Worm (Caenorhabditis elegans): ENCODE results near the gene oac-6.

The oac-6 gene

DNA sequence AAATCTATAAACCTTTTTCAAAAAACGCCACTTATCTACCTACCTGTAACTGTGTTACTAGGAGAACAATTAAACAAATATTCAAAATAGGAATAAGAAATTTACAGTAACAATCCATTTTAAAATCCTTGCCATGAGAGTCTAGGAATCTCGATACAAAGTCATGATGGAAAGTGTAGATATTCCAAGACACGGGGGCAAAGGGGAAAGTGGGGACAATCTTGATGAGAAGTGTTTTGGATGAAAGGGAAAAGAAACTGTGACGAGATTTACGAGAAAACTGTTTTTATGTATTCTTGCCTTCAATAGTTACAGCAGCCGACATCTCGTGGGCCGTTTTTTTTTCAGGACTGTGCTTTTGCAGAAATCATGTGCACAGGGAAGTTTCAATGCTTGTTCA lies 20.4 kb upstream of the oac-6 start, which contains the start of gene F28G4.2:
TSS of gene F28G4.2 (minus strand) at position 175 of the 400 bp plus-strand sequence.
- no peak for TF ChIP-seq ZK337.2 (GFP tag; IDR thresholded peaks at IDR 0.05)

DNA sequence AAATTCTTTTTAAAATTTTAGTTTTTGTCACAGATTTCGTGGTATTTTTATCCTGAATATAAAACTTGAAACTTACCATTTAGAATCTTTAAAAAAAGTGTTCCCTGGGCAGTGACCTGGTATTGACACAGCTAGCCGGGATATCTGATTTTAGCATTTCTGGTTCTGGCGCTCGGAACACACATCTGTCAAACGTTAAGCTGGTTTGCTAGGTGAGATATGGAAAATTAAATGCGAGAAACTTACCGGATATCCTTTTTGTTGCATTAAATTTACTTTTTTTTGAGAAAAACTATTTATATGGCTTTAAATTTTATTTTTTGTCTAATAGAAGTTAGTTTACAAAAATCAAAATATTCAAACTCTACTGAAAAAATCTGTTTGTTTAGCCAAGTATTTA lies 16.7 kb upstream of the oac-6 start, which contains the start of gene F28G4.4:
TSS of gene F28G4.4 (minus strand) at position 101 of the 400 bp plus-strand sequence.
- TF ChIP-seq unc-62 (GFP tag; optimal IDR thresholded peaks at IDR 0.05 in 1 of 2) (peak in 1 of 2 experiments; percentile 66), unc-62 (tag; optimal IDR thresholded peaks at IDR 0.05) (no peak), ZK546.5 (tag; optimal IDR thresholded peaks at IDR 0.05) (no peak)

DNA sequence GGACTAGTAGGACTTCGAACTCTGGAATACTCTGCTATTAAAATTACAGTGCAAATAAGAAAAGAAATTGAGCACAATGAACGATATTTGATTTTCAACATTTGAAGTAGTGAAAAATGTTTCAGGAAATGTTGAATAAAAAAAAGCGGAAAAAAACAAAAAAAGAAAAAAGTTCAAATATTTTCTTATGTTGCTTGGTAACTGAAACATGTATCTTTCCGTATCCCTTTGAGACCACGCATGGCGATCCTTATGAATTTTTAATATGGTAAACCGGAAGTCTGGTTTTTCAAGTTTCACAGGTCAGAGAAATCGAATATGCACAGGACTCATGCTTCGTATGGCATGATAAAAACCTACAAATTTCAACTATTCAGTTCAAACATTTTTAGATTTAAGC lies 14.9 kb upstream of the oac-6 start, which contains the start of gene F28G4.3:
TSS of gene F28G4.3 (minus strand) at position 101 of the 400 bp plus-strand sequence.
- TF ChIP-seq snpc-1.2 (GFP tag; IDR thresholded peaks at IDR 0.05) (no peak), mxl-3 (GFP tag; optimal IDR thresholded peaks at IDR 0.05) (no peak), spr-3 (GFP tag; optimal IDR thresholded peaks at IDR 0.05) (no peak), mes-2 (tag; optimal IDR thresholded peaks at IDR 0.05; ENCODE audit: poor library complexity, severe bottlenecking) (no peak), nhr-77 (tag; optimal IDR thresholded peaks at IDR 0.05) (no peak), vab-7 (GFP tag; IDR thresholded peaks at IDR 0.05) (no peak), dmd-8 (GFP tag; IDR thresholded peaks at IDR 0.05) (no peak), lin-38 (GFP tag; IDR thresholded peaks at IDR 0.05) (no peak), ces-1 (GFP tag; optimal IDR thresholded peaks at IDR 0.05) (no peak), zfp-3 (GFP tag; conservative IDR thresholded peaks at IDR 0.05) (no peak), madf-9 (GFP tag; conservative IDR thresholded peaks at IDR 0.05) (no peak), nhr-6 (tag; optimal IDR thresholded peaks at IDR 0.05) (no peak), madf-5 (GFP tag; IDR thresholded peaks at IDR 0.05) (no peak), fos-1 (tag; optimal IDR thresholded peaks at IDR 0.05) (no peak), nhr-102 (tag; optimal IDR thresholded peaks at IDR 0.05) (no peak), F10B5.3 (tag; optimal IDR thresholded peaks at IDR 0.05) (no peak), daf-16 (GFP tag; optimal IDR thresholded peaks at IDR 0.05) (no peak), daf-16 (tag; optimal IDR thresholded peaks at IDR 0.05) (no peak)

DNA sequence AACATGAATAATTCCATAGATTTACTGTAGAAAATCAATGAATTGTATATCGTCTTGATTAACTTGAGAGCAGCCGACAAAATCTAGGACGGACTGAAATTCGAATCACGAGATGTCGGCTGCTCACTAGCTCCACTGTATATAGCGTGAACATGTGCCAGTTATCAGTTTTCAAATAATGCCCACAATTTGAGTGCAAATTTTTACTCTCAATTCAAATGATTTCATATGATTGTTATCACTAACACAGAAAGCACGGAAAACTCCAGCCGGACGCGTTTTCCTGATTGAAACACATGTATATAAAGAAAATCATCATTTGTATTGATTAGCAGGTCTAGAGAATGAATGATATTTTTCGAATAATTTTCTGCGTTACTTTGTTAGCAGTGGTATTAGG lies 10.1 kb upstream of the oac-6 start, which contains the start of gene oac-5:
TSS of gene oac-5 (plus strand) at position 301 of the 400 bp plus-strand sequence.
- TF ChIP-seq dmd-6 (GFP tag; IDR thresholded peaks at IDR 0.05) (peak; percentile 75), Y5F2A.4 (GFP tag; optimal IDR thresholded peaks at IDR 0.05) (no peak)

DNA sequence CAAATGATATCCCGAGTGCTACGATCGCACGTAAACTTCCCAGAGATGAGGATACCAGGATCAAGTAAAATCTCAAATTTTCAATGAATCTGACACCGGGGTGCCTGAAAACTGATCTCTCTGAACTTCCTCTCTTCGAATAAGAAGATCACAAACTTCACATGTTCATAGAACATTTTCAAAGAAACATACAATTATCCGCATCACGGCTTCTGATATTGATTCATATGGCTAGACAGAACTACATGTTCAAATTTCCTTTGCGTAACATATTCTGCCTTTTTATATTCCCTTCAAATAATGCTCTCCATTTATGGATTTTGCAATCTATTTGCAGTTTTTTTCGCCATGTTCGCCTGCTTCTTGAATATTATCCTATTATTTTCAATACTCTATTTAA lies 5.4 kb upstream of the oac-6 start, which contains the start of gene srbc-83:
TSS of gene srbc-83 (plus strand) at position 301 of the 400 bp plus-strand sequence.
- TF ChIP-seq rbr-2 (tag; optimal IDR thresholded peaks at IDR 0.05), result no peak
- no peak for TF ChIP-seq F44E2.7 (GFP tag; IDR thresholded peaks at IDR 0.05)
- TF ChIP-seq ZK337.2 (GFP tag; IDR thresholded peaks at IDR 0.05), result no peak
- TF ChIP-seq nhr-25 (tag; optimal IDR thresholded peaks at IDR 0.05; ENCODE audit: borderline replicate concordance, insufficient read depth), result no peak
- TF ChIP-seq lin-13 (GFP tag; optimal IDR thresholded peaks at IDR 0.05), result no peak

DNA sequence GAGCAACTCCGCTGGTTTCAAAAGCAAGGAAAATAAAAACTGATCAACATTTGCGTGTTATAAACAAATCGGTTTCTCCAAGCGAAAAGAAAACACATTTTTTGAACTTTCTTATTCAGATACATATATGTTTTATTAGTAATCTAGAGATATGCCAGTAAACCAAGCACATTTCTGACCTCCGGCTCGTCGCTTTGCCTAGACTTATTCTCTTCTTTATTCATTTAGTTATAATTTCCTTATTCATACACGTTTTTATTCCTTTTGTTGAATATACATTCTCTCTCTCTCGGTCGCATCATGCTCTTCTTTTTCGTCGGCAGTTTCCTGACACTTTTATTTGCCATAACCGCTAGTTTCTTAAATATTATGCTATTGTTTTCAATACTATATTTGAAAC lies 3.8 kb upstream of the oac-6 start, which contains the start of gene srbc-84:
TSS of gene srbc-84 (plus strand) at position 301 of the 400 bp plus-strand sequence.
- TF ChIP-seq zip-2 (tag; optimal IDR thresholded peaks at IDR 0.05), result no peak

DNA sequence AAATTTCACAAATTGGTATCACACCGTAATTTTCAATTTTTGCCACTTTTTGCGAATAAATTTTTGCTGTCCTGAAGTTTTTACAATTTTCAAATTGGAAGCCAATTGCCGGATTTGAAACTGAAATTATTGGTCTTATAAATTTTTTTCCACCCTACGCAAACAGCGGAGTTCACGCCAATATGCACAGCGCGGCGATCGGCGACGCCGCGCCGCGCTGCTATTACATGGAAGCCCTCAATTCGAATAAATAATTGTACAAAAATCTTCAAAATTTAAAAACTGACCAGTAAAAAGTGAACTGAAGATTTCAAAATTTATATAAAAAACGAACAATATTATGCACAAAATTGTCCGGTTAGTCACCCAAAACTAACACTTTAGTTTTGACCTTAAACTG lies 2.7 kb upstream of the oac-6 start:
- TF ChIP-seq mdl-1 (tag; optimal IDR thresholded peaks at IDR 0.05) (no peak), daf-12 (tag; optimal IDR thresholded peaks at IDR 0.05) (no peak), lin-39 (tag; optimal IDR thresholded peaks at IDR 0.05) (no peak), nhr-10 (tag; optimal IDR thresholded peaks at IDR 0.05) (no peak), zip-2 (tag; optimal IDR thresholded peaks at IDR 0.05) (no peak), T20F7.1 (GFP tag; optimal IDR thresholded peaks at IDR 0.05) (no peak), lin-13 (GFP tag; optimal IDR thresholded peaks at IDR 0.05) (no peak), ztf-11 (tag; optimal IDR thresholded peaks at IDR 0.05) (no peak), jun-1 (tag; optimal IDR thresholded peaks at IDR 0.05) (no peak), ceh-20 (GFP tag; IDR thresholded peaks at IDR 0.05) (no peak), mxl-2 (GFP tag; conservative IDR thresholded peaks at IDR 0.05) (no peak), nhr-111 (GFP tag; optimal IDR thresholded peaks at IDR 0.05) (no peak), nhr-11 (tag; optimal IDR thresholded peaks at IDR 0.05) (no peak), dmd-8 (GFP tag; IDR thresholded peaks at IDR 0.05) (no peak), T26A8.4 (GFP tag; IDR thresholded peaks at IDR 0.05) (no peak), F49E8.2 (tag; optimal IDR thresholded peaks at IDR 0.05; ENCODE audit: borderline replicate concordance) (no peak)

Data from whole organism, L4 larva.